Fruit fly (Drosophila melanogaster): ENCODE results near the gene Mesh1.

Mesh1 gene

DNA sequence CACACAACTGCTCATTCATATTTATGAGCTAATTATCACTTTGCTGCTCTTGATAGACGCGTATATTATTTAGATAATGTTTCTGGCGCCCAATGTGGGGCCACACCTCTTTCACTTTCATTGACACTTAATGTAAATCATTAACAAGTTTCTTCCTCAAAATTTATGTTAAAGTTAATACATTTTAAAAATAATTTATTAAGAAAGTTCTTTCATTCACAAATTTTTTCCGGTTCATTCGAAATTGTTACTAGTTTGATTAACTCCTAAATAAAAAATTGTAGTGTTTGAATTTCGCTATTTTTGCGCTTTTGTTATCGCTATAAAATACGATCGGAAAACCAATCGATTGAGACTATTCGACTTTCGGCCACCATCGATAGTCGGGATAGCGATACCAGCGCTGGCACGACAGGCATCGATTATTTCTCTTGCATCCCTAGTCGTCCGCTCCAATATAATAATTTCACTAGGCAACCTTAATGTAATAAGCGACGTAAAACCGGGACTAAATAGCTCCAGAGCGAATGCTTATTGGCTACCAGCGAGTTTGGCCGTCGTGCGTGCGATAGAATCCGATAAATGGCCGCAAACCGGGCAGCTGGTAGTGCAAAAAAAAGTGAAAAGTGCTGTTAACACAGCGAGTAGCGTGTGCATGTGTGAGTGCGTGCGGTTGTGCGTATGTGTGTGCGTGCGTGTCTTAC, 26.6 kb upstream of the Mesh1 start, which contains the start of gene Usp1:
TSS of gene Usp1 (plus strand) at position 417 of the 704 bp plus-strand sequence.
- TF ChIP-seq Hr96 (GFP tag; optimal IDR thresholded peaks at IDR 0.05) (peak; percentile 0), kay (GFP tag; ENCODE audit: borderline replicate concordance) (no peak), Mnt (GFP tag; optimal IDR thresholded peaks at IDR 0.05) (peak; percentile 30), CG7045 (GFP tag; optimal IDR thresholded peaks at IDR 0.05) (peak; percentile 18), bab1 (GFP tag; optimal IDR thresholded peaks at IDR 0.05) (no peak), CG1620 (GFP tag; optimal IDR thresholded peaks at IDR 0.05) (no peak), tj (GFP tag; optimal IDR thresholded peaks at IDR 0.05) (peak; percentile 2)

DNA sequence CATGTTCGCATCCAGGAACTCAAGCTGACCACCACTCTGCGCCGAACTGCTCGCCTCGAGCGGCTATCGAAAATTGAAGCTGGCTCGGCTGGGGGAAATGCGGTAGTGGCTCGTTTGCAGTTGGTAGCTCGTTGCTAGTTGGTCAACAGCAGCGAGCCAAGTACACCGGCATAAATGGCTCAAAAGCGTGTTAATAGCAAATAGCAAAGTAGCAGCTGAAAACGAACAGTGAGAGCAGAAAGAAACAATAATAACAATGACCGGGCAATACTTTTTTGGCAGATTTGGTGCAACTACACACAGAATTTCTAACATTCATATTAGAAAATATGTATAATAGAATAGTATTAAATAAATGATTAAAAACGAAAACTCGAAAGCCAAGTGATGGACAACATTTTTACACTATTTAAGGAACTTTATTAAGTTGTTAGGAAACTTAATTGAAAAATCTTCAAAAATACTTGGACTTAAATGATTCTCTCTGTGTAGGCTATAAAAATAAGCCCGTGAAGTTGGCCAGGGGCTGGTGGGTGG, 25.4 kb upstream of the Mesh1 start, which contains the start of gene CG14507:
TSS of gene CG14507 (minus strand) at position 51 of the 537 bp plus-strand sequence.
- no peak for TF ChIP-seq cnc (optimal IDR thresholded peaks at IDR 0.05)
- TF ChIP-seq CG5204 (GFP tag; optimal IDR thresholded peaks at IDR 0.05): no peak
- no peak for TF ChIP-seq Mnt (GFP tag; optimal IDR thresholded peaks at IDR 0.05)
- TF ChIP-seq CG1620 (GFP tag; optimal IDR thresholded peaks at IDR 0.05): no peak
- no peak for TF ChIP-seq pad (GFP tag; optimal IDR thresholded peaks at IDR 0.05)
- no peak for TF ChIP-seq CG33017 (tag; optimal IDR thresholded peaks at IDR 0.05)
- no peak for TF ChIP-seq CG7101 (tag; optimal IDR thresholded peaks at IDR 0.05)
- TF ChIP-seq Clk (GFP tag; optimal IDR thresholded peaks at IDR 0.05): no peak
- no peak for TF ChIP-seq CG7045 (GFP tag; optimal IDR thresholded peaks at IDR 0.05)
- no peak for TF ChIP-seq cic (GFP tag; optimal IDR thresholded peaks at IDR 0.05)
- no peak for TF ChIP-seq ovo (GFP tag; optimal IDR thresholded peaks at IDR 0.05)
- TF ChIP-seq tj (GFP tag; optimal IDR thresholded peaks at IDR 0.05): no peak
- TF ChIP-seq CG11617 (GFP tag; optimal IDR thresholded peaks at IDR 0.05): no peak
- no peak for TF ChIP-seq CG14711 (tag; optimal IDR thresholded peaks at IDR 0.05)
- TF ChIP-seq CG12768 (GFP tag; optimal IDR thresholded peaks at IDR 0.05): no peak
- TF ChIP-seq toe (GFP tag; optimal IDR thresholded peaks at IDR 0.05): no peak
- no peak for TF ChIP-seq bab1 (GFP tag; optimal IDR thresholded peaks at IDR 0.05)
- no peak for TF ChIP-seq Crg-1 (GFP tag; optimal IDR thresholded peaks at IDR 0.05)

DNA sequence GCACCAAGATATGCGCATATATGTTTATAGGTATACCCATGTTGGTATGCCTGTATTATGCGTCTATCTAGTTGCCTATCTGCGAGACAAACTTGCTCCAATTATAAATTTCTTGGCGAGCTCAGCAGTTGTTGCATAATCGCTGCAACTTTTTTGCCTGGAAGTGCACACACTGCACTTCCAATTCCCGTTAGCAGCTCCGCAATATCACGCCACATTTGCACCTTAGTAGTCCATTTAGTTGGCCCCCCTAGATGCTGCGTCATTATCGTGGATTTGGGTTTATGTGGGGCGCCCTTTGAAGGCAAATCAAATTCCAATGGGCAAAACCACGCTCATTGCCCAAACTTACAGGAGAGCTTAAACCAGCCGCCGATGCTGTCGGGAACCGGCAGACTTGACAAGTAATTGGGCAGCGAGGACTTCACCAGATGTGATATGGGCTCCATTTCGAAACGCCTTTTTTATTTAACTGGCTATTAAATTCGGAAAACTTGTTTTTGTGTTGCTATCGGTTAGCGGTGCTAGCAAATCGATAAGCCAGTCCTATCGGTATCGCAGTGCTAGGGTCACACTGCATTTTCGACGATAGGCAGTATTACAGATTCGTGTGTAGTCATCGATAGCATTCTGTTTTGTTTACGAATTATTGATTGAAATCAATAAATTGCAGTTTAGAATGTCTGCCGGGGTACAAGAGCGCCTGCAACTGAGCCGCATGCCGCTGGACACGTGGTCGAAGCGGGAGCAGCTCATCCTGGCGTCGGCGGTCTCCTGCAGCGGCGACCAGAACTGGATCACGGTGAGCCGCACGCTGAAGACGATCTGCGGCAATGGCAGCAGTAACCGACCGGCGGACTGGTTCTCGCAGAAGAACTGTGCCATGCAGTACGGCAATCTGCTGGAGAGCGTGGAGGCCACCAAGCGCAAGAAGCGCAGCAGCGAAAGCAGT, 20.8 kb upstream of the Mesh1 start, which contains the start of the genes Cisd2 and Brd8:
TSS of gene Cisd2 (minus strand) at position 538 of the 952 bp plus-strand sequence.
TSS of gene Brd8 (plus strand) at position 595 of the 952 bp plus-strand sequence.
- TF ChIP-seq CG7101 (tag; optimal IDR thresholded peaks at IDR 0.05): no peak
- TF ChIP-seq Mnt (GFP tag; optimal IDR thresholded peaks at IDR 0.05): no peak
- TF ChIP-seq CG7045 (GFP tag; optimal IDR thresholded peaks at IDR 0.05): no peak
- TF ChIP-seq CG5204 (GFP tag; optimal IDR thresholded peaks at IDR 0.05): no peak
- no peak for TF ChIP-seq Clk (GFP tag; optimal IDR thresholded peaks at IDR 0.05)
- TF ChIP-seq tj (GFP tag; optimal IDR thresholded peaks at IDR 0.05): peak; percentile 83
- no peak for TF ChIP-seq cnc (optimal IDR thresholded peaks at IDR 0.05)
- no peak for TF ChIP-seq Hr96 (GFP tag; optimal IDR thresholded peaks at IDR 0.05)
- peak; percentile 25 for TF ChIP-seq cic (GFP tag; optimal IDR thresholded peaks at IDR 0.05)
- TF ChIP-seq kay (GFP tag; ENCODE audit: borderline replicate concordance): no peak
- peak; percentile 6 for TF ChIP-seq pad (GFP tag; optimal IDR thresholded peaks at IDR 0.05)
- TF ChIP-seq CG12768 (GFP tag; optimal IDR thresholded peaks at IDR 0.05): peak; percentile 78
- peak; percentile 20 for TF ChIP-seq CG33017 (tag; optimal IDR thresholded peaks at IDR 0.05)
- no peak for TF ChIP-seq CG14711 (tag; optimal IDR thresholded peaks at IDR 0.05)
- peak; percentile 40 for TF ChIP-seq bab1 (GFP tag; optimal IDR thresholded peaks at IDR 0.05)
- TF ChIP-seq ovo (GFP tag; optimal IDR thresholded peaks at IDR 0.05): peak; percentile 14

DNA sequence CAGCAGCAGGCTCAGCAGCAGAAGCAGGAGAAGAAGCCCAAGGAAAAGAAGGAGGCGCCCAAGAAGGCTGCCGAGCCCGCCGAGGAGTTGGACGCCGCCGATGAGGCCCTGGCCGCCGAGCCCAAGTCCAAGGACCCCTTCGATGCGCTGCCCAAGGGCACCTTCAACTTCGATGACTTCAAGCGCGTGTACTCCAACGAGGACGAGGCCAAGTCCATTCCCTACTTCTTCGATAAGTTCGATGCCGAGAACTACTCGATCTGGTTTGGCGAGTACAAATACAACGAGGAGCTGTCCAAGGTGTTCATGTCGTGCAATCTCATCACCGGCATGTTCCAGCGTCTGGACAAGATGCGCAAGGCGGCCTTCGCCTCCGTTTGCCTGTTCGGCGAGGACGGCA, 18.8 kb upstream of the Mesh1 start:
- TF ChIP-seq Mnt (GFP tag; optimal IDR thresholded peaks at IDR 0.05) (no peak), CG11617 (GFP tag; optimal IDR thresholded peaks at IDR 0.05) (no peak), CG33017 (tag; optimal IDR thresholded peaks at IDR 0.05) (no peak), CG5204 (GFP tag; optimal IDR thresholded peaks at IDR 0.05) (no peak), kay (GFP tag; ENCODE audit: borderline replicate concordance) (no peak), CG14711 (tag; optimal IDR thresholded peaks at IDR 0.05) (no peak), pad (GFP tag; optimal IDR thresholded peaks at IDR 0.05) (no peak), Clk (GFP tag; optimal IDR thresholded peaks at IDR 0.05) (no peak), ovo (GFP tag; optimal IDR thresholded peaks at IDR 0.05) (no peak), CG12768 (GFP tag; optimal IDR thresholded peaks at IDR 0.05) (no peak), cic (GFP tag; optimal IDR thresholded peaks at IDR 0.05) (no peak), toe (GFP tag; optimal IDR thresholded peaks at IDR 0.05) (no peak)

DNA sequence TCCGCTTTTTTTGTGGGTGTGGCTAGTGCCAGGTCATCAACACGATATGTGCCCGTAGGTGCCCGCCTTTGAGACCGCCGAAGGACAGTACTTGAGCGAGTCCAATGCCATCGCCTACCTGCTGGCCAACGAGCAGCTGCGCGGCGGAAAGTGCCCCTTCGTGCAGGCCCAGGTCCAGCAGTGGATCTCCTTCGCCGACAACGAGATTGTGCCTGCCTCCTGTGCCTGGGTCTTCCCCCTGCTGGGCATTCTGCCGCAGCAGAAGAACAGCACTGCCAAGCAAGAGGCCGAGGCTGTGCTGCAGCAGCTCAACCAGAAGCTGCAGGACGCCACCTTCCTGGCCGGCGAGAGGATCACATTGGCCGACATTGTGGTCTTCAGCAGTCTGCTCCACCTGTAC, 18.3 kb upstream of the Mesh1 start:
- TF ChIP-seq CG11617 (GFP tag; optimal IDR thresholded peaks at IDR 0.05) (no peak), CG5204 (GFP tag; optimal IDR thresholded peaks at IDR 0.05) (no peak), Hr96 (GFP tag; optimal IDR thresholded peaks at IDR 0.05) (no peak), ovo (GFP tag; optimal IDR thresholded peaks at IDR 0.05) (no peak), CG12768 (GFP tag; optimal IDR thresholded peaks at IDR 0.05) (no peak), tj (GFP tag; optimal IDR thresholded peaks at IDR 0.05) (no peak), CG1620 (GFP tag; optimal IDR thresholded peaks at IDR 0.05) (no peak)
